Fruit fly (Drosophila melanogaster) whole organism, wandering third instar larva: ENCODE results near the gene gce.

Source experiments
- CG9705 ChIP-seq: fragments of 200-800 bp; sonication (Bioruptor generic); optimal IDR thresholded peaks from 2 replicates; lab custom pipeline; 2018; ENCODE audit warnings: missing biosample characterization, mild to moderate bottlenecking, missing genetic modification characterization
- Dfd ChIP-seq: fragments of >200 bp; optimal IDR thresholded peaks from 2 replicates; lab custom pipeline; 2017; ENCODE audit warnings: missing biosample characterization, missing genetic modification characterization
- GATAd ChIP-seq: sonication (Bioruptor generic); optimal IDR thresholded peaks from 2 replicates; lab custom pipeline; 2016; ENCODE audit warnings: missing biosample characterization, missing genetic modification characterization
- OdsH ChIP-seq: fragments of 200-800 bp; sonication (Bioruptor generic); optimal IDR thresholded peaks from 2 replicates; lab custom pipeline; 2016; ENCODE audit warnings: missing biosample characterization, mild to moderate bottlenecking, missing genetic modification characterization
- Vsx2 ChIP-seq: fragments of 200-300, 225-300 bp; sonication (Bioruptor generic); optimal IDR thresholded peaks from 2 replicates; lab custom pipeline; 2018; ENCODE audit warnings: missing biosample characterization, missing genetic modification characterization; ENCODE audit not compliant: partially characterized antibody
- br ChIP-seq: fragments of 200-800 bp; sonication (Bioruptor generic); optimal IDR thresholded peaks from 2 replicates; lab custom pipeline; 2016; ENCODE audit warnings: missing biosample characterization, missing genetic modification characterization
- h ChIP-seq: fragments of 200-800 bp; sonication (Bioruptor generic); optimal IDR thresholded peaks from 3 replicates; lab custom pipeline; 2016; ENCODE audit warnings: missing biosample characterization, mild to moderate bottlenecking, missing genetic modification characterization
- jim ChIP-seq: fragments of 175-275, 200-325 bp; sonication (Bioruptor generic); optimal IDR thresholded peaks from 2 replicates; lab custom pipeline; 2016; ENCODE audit warnings: missing biosample characterization, mild to moderate bottlenecking, missing genetic modification characterization
- pan ChIP-seq: fragments of >200 bp; optimal IDR thresholded peaks from 2 replicates; lab custom pipeline; 2017
- psq ChIP-seq: fragments of 200-800 bp; sonication (Bioruptor generic); optimal IDR thresholded peaks from 3 replicates; lab custom pipeline; 2017; ENCODE audit warnings: missing biosample characterization, mild to moderate bottlenecking, missing genetic modification characterization, moderate library complexity

DNA sequence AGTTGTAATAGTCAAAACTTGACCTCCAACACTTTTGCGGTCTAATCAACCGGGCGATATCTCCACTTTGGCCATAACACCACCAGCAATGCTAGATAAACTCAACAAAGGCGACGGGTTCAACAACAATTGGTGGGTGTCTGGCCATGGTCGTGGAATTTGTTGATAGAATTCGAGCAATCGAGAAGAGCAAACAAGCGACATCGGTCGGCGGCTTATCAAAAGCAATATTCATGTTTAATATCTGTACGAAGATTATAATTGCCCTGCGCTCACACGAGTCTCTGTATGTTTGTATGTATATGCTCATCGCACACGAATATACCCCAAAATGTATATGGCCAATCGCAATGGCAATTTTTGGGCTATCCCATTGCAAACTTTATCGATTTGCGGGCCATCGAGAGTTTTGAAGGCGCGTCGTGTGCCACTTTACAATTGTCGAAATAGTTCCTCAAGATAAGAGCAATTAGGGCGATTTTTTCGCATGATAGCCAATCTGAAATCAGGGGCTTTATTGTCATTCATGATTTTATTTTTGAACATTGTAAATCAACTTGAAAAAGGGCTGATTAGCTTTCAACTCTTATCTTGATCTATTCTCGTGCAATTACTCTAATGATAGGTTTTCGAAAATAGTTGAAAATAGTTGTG, 10.0 kb downstream of the gce start:
- TF ChIP-seq Vsx2 (GFP tag; lab: Kevin White, UChicago) (no peak), psq (GFP tag; lab: Kevin White, UChicago) (no peak), Dfd (GFP tag; lab: Kevin White, UChicago) (no peak), h (GFP tag; lab: Kevin White, UChicago) (no peak), CG9705 (GFP tag; lab: Kevin White, UChicago) (no peak), OdsH (no peak), br (GFP tag; lab: Kevin White, UChicago) (no peak), GATAd (GFP tag; lab: Kevin White, UChicago) (no peak), jim (GFP tag; lab: Kevin White, UChicago) (no peak), pan (no peak)
